Worm (Caenorhabditis elegans): ENCODE measurements around the gene F25E5.9.

- no peak for TF ChIP-seq nhr-28 (tag; optimal IDR thresholded peaks at IDR 0.05)
- no peak for TF ChIP-seq unc-62 (GFP tag; optimal IDR thresholded peaks at IDR 0.05)
- TF ChIP-seq blmp-1 (tag; optimal IDR thresholded peaks at IDR 0.05): no peak
- TF ChIP-seq mab-5 (tag; optimal IDR thresholded peaks at IDR 0.05): no peak
- no peak for TF ChIP-seq lsy-2 (tag; optimal IDR thresholded peaks at IDR 0.05)
- TF ChIP-seq nhr-76 (tag; optimal IDR thresholded peaks at IDR 0.05): no peak
- TF ChIP-seq unc-120 (tag; optimal IDR thresholded peaks at IDR 0.05; ENCODE audit: poor library complexity, severe bottlenecking): no peak
- no peak for TF ChIP-seq elt-3 (tag; optimal IDR thresholded peaks at IDR 0.05)
- no peak for TF ChIP-seq snpc-4 (tag; optimal IDR thresholded peaks at IDR 0.05)
- no peak for TF ChIP-seq nhr-237 (tag; optimal IDR thresholded peaks at IDR 0.05)
These were observed at the start of gene F25E5.9 for ce11 chrV:7437538-7437937.
